Fruit fly (Drosophila melanogaster): ENCODE data around the gene CG31381.

DNA sequence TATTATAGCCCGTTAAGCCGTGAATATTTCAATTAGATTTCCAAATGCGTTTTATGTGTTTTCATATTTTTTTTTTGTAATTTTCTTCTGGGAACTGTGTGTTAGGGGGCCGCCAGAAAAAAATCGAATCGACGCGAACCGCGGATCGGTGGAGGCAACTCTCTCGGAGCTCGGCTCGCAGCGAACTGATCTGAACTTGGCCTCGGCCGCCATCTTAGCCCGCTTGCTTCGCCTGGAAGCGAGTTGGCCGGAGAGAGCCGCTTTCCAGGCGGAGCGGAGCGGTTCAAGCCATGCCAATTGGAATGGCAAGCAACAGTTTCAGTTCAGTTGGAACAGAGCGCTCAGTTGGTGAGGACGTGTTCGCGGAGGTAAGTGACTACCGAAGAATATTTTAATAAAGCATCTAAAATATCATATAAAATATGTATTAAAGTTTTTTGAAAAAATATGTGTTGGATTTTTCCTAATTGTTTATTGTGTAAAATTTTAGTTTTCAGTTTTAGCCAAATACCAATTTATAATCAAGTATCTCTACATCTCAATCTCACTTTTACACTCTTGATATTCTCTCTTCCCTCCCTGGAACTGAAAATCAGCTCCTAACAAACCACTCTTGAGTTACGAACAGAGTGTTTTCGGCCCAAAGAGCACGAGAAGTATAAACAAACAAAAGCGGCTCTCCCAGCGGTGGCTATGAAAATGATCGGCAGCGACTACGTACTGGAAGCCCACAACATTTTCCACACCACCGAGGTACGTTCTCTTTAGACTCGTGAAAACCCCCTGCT lies 17.8 kb downstream of the CG31381 start, which contains the start of the genes CG31121 and CG11069:
- TF ChIP-seq psq (optimal IDR thresholded peaks at IDR 0.05) (no peak), EcR (GFP tag; optimal IDR thresholded peaks at IDR 0.05) (no peak), Dll (optimal IDR thresholded peaks at IDR 0.05) (no peak), CG8478 (optimal IDR thresholded peaks at IDR 0.05) (no peak), usp (GFP tag; optimal IDR thresholded peaks at IDR 0.05) (no peak), pan (optimal IDR thresholded peaks at IDR 0.05) (no peak)
